Worm (Caenorhabditis elegans) whole organism, L3 larva: Measurements from ENCODE around the gene F18C5.10.

Source experiments
- R02D3.7 ChIP-seq: fragments of 150-350 bp; optimal IDR thresholded peaks from 2 replicates; lab custom pipeline; 2014; ENCODE audit warnings: missing biosample characterization, missing genetic modification characterization
- ZK546.5 ChIP-seq: sonication (generic microtip); optimal IDR thresholded peaks from 2 replicates; lab custom pipeline; 2017; ENCODE audit warnings: missing biosample characterization, missing genetic modification characterization
- daf-12 ChIP-seq: fragments of 150-350 bp; optimal IDR thresholded peaks from 2 replicates; lab custom pipeline; 2014; ENCODE audit warnings: missing biosample characterization, missing genetic modification reagents, missing genetic modification characterization
- egl-27 ChIP-seq: sonication (generic microtip); optimal IDR thresholded peaks from 4 replicates; lab custom pipeline; 2017; ENCODE audit warnings: missing biosample characterization, missing genetic modification reagents, missing genetic modification characterization
- elt-1 ChIP-seq: fragments of 150-350 bp; optimal IDR thresholded peaks from 2 replicates; lab custom pipeline; 2014; ENCODE audit warnings: missing biosample characterization, missing genetic modification characterization
- elt-2 ChIP-seq: sonication (generic microtip); optimal IDR thresholded peaks from 2 replicates; lab custom pipeline; 2016; ENCODE audit warnings: missing genetic modification reagents, mild to moderate bottlenecking, missing genetic modification characterization, missing compliant biosample characterization
- eor-1 ChIP-seq, 2 experiments: fragments of 150-350 bp; optimal IDR thresholded peaks; 2 replicates each; lab custom pipeline; 2014 to 2018; ENCODE audit warnings: missing biosample characterization in 2 of 2, missing genetic modification characterization in 2 of 2
- fkh-10 ChIP-seq: sonication (generic microtip); optimal IDR thresholded peaks from 2 replicates; lab custom pipeline; 2017; ENCODE audit warnings: missing biosample characterization, missing genetic modification reagents, missing genetic modification characterization
- jun-1 ChIP-seq: fragments of 150-350 bp; optimal IDR thresholded peaks from 2 replicates; lab custom pipeline; 2014; ENCODE audit warnings: missing biosample characterization, missing genetic modification reagents, missing genetic modification characterization
- lin-15B ChIP-seq: fragments of 150-350 bp; optimal IDR thresholded peaks from 2 replicates; lab custom pipeline; 2014; ENCODE audit warnings: missing biosample characterization, missing genetic modification characterization
- lin-39 ChIP-seq: fragments of 150-350 bp; optimal IDR thresholded peaks from 2 replicates; lab custom pipeline; 2018; ENCODE audit warnings: missing biosample characterization, missing genetic modification reagents, missing genetic modification characterization
- mdl-1 ChIP-seq: fragments of 150-350 bp; optimal IDR thresholded peaks from 2 replicates; lab custom pipeline; 2014; ENCODE audit warnings: missing biosample characterization, missing genetic modification characterization
- mml-1 ChIP-seq: fragments of 150-350 bp; sonication (generic microtip); optimal IDR thresholded peaks from 3 replicates; lab custom pipeline; 2014; ENCODE audit warnings: missing biosample characterization, missing genetic modification characterization
- nhr-11 ChIP-seq: fragments of 150-350 bp; optimal IDR thresholded peaks from 2 replicates; lab custom pipeline; 2014; ENCODE audit warnings: missing biosample characterization, missing genetic modification characterization
- nhr-25 ChIP-seq: sonication (generic microtip); optimal IDR thresholded peaks from 2 replicates; lab custom pipeline; 2017; ENCODE audit warnings: missing biosample characterization, missing genetic modification characterization
- nhr-28 ChIP-seq: fragments of 150-350 bp; optimal IDR thresholded peaks from 2 replicates; lab custom pipeline; 2014; ENCODE audit warnings: missing biosample characterization, missing genetic modification characterization
- nhr-43 ChIP-seq: sonication (generic microtip); optimal IDR thresholded peaks from 2 replicates; lab custom pipeline; 2016; ENCODE audit warnings: mild to moderate bottlenecking, missing genetic modification characterization, missing compliant biosample characterization; ENCODE audit not compliant: poor library complexity, severe bottlenecking
- pha-4 ChIP-seq: fragments of 150-350 bp; optimal IDR thresholded peaks from 2 replicates; lab custom pipeline; 2014; ENCODE audit warnings: missing biosample characterization, missing genetic modification reagents, missing genetic modification characterization
- skn-1 ChIP-seq: fragments of 150-350 bp; optimal IDR thresholded peaks from 2 replicates; lab custom pipeline; 2014; ENCODE audit warnings: missing biosample characterization, missing genetic modification characterization
- snpc-4 ChIP-seq: fragments of 150-350 bp; optimal IDR thresholded peaks from 2 replicates; lab custom pipeline; 2014; ENCODE audit warnings: missing biosample characterization, missing genetic modification characterization
- zag-1 ChIP-seq: fragments of 150-350 bp; optimal IDR thresholded peaks from 2 replicates; lab custom pipeline; 2014; ENCODE audit warnings: missing biosample characterization, missing genetic modification characterization
- ztf-11 ChIP-seq: fragments of 150-350 bp; optimal IDR thresholded peaks from 2 replicates; lab custom pipeline; 2014; ENCODE audit warnings: missing biosample characterization, missing genetic modification characterization

Gene F18C5.10

ce11 chrII:6513911-6514310 is 47.3 kb downstream of the F18C5.10 start, which contains the start of gene R05G9R.1:
R05G9R.1 (minus strand) TSS chrII:6514011.
- TF ChIP-seq fkh-10 (GFP tag; lab: Kevin White, UChicago) (no peak), snpc-4 (no peak), elt-1 (tag; lab: Kevin White, UChicago) (no peak), lin-15B (tag; lab: Kevin White, UChicago) (no peak), skn-1 (tag; lab: Kevin White, UChicago) (no peak), nhr-28 (tag; lab: Kevin White, UChicago) (no peak), zag-1 (tag; lab: Kevin White, UChicago) (no peak), ztf-11 (tag; lab: Kevin White, UChicago) (no peak)

ce11 chrII:6513357-6513756 is 47.9 kb downstream of the F18C5.10 start:
- TF ChIP-seq pha-4 (tag; lab: Kevin White, UChicago) (no peak), ZK546.5 (tag; lab: Kevin White, UChicago) (no peak), zag-1 (tag; lab: Kevin White, UChicago) (no peak), lin-39 (tag; lab: Kevin White, UChicago) (no peak), daf-12 (no peak), mml-1 (tag; lab: Kevin White, UChicago) (no peak), nhr-25 (tag; lab: Kevin White, UChicago) (no peak), jun-1 (tag; lab: Kevin White, UChicago) (no peak), lin-15B (tag; lab: Kevin White, UChicago) (no peak), egl-27 (tag; lab: Kevin White, UChicago) (no peak), nhr-43 (tag; lab: Kevin White, UChicago) (no peak), elt-2 (tag; lab: Kevin White, UChicago) (no peak), fkh-10 (GFP tag; lab: Kevin White, UChicago) (no peak), eor-1 (tag; optimal IDR thresholded peaks at IDR 0.05; lab: Kevin White, UChicago) (no peak), R02D3.7 (tag; lab: Kevin White, UChicago) (no peak), nhr-11 (tag; lab: Kevin White, UChicago) (no peak), ztf-11 (tag; lab: Kevin White, UChicago) (no peak), mdl-1 (tag; lab: Kevin White, UChicago) (no peak)
- TF ChIP-seq, all 47 proteins: peak for 0
